Worm (Caenorhabditis elegans) whole organism, L4/young adult: ENCODE measurements around the gene T11B7.2.

ENCODE experiments used
- W03F9.2 ChIP-seq: fragments of 150-350 bp; optimal IDR thresholded peaks from 2 replicates; lab custom pipeline; 2014; ENCODE audit warnings: missing biosample characterization, missing genetic modification characterization
- dao-5 ChIP-seq: sonication (generic microtip); optimal IDR thresholded peaks from 2 replicates; lab custom pipeline; 2016; ENCODE audit warnings: missing genotype, missing genetic modification characterization, moderate library complexity, missing compliant biosample characterization
- him-1 ChIP-seq: sonication (generic microtip); optimal IDR thresholded peaks from 2 replicates; lab custom pipeline; 2016; ENCODE audit warnings: missing genotype, missing genetic modification reagents, missing genetic modification characterization, missing compliant biosample characterization

DNA sequence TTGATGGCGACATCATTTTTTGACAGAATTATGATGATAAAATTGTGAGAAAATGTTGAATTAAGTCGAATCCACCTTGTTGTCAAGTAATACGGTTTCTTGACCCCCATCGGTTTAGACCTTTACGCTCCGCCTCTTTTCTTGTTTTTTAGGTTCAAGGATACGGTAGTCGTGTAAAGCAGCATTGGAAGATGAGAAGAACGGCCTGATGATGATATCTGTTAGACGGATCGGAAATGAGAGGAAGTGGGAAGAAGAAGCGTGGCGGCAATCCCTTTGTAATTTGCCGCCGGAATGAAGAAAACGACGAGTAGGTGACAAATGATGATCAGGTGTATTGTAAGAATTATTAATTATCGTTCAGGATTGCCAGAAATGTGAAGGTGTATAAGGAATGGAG lies 35.5 kb upstream of the T11B7.2 start, which contains the start of gene npax-4:
- TF ChIP-seq him-1 (no peak), dao-5 (tag; lab: Kevin White, UChicago) (no peak), W03F9.2 (no peak)
